Worm (Caenorhabditis elegans): ENCODE data around the gene F58E6.4.

- TF ChIP-seq egl-27 (tag; optimal IDR thresholded peaks at IDR 0.05) (no peak), fkh-8 (tag; optimal IDR thresholded peaks at IDR 0.05) (no peak), unc-62 (GFP tag; optimal IDR thresholded peaks at IDR 0.05) (no peak)
Observed at ce11 chrV:9784215-9784614, 34.0 kb upstream of the F58E6.4 start.

Measured in whole organism, L1 larva.